Fruit fly (Drosophila melanogaster) whole organism, embryonic: ENCODE measurements around the gene CG4456.

Source experiments
- Atf3 ChIP-seq: fragments of 200-800 bp; sonication (Bioruptor generic); optimal IDR thresholded peaks from 3 replicates; lab custom pipeline; 2016; ENCODE audit warnings: missing biosample characterization, missing genetic modification characterization
- B-H1 ChIP-seq: fragments of 200-800 bp; sonication (Bioruptor generic); IDR thresholded peaks from 3 replicates; pipeline ENCODE4 v1.3.6; 2022; ENCODE audit warnings: missing biosample characterization, missing genetic modification characterization
- CG10267 ChIP-seq: fragments of 200-800 bp; sonication (Bioruptor generic); optimal IDR thresholded peaks from 2 replicates; lab custom pipeline; 2018; ENCODE audit warnings: missing biosample characterization, mild to moderate bottlenecking, missing genetic modification characterization, moderate library complexity
- CG10462 ChIP-seq: fragments of 200-800 bp; sonication (Bioruptor generic); optimal IDR thresholded peaks from 2 replicates; lab custom pipeline; 2016; ENCODE audit warnings: missing biosample characterization, missing genetic modification characterization
- CG11093 ChIP-seq: fragments of 200-800 bp; sonication (Bioruptor generic); IDR thresholded peaks from 3 replicates; pipeline ENCODE4 v1.3.6; 2022; ENCODE audit warnings: missing biosample characterization, missing genetic modification characterization
- CG11247 ChIP-seq: fragments of 200-800 bp; sonication (Bioruptor generic); IDR thresholded peaks from 2 replicates; pipeline ENCODE4 v1.3.6; 2022; ENCODE audit warnings: missing biosample characterization, missing genetic modification characterization
- CG11504 ChIP-seq: fragments of 200-800 bp; sonication (Bioruptor generic); optimal IDR thresholded peaks from 3 replicates; lab custom pipeline; 2019; ENCODE audit warnings: missing biosample characterization, mild to moderate bottlenecking, missing genetic modification characterization, moderate library complexity
- CG12155 ChIP-seq: fragments of 200-800 bp; sonication (Bioruptor generic); optimal IDR thresholded peaks from 3 replicates; lab custom pipeline; 2016; ENCODE audit warnings: missing biosample characterization, missing genetic modification characterization
- CG14710 ChIP-seq: fragments of 200-800 bp; sonication (Bioruptor generic); optimal IDR thresholded peaks from 3 replicates; lab custom pipeline; 2019; ENCODE audit warnings: missing biosample characterization, mild to moderate bottlenecking, missing genetic modification characterization, moderate library complexity
- CG34422 ChIP-seq: fragments of 200-800 bp; sonication (Bioruptor generic); IDR thresholded peaks from 3 replicates; pipeline ENCODE4 v1.3.6; 2022; ENCODE audit warnings: missing biosample characterization, missing genetic modification characterization
- CG42726 ChIP-seq: fragments of 200-800 bp; sonication (Bioruptor generic); IDR thresholded peaks from 2 replicates; pipeline ENCODE4 v1.3.6; 2022; ENCODE audit warnings: missing biosample characterization, missing genetic modification characterization; ENCODE audit not compliant: partially characterized antibody
- CG4854 ChIP-seq: fragments of 200-800 bp; sonication (Bioruptor generic); optimal IDR thresholded peaks from 2 replicates; lab custom pipeline; 2016; ENCODE audit warnings: missing biosample characterization, missing genetic modification characterization, inconsistent platforms
- CG7786 ChIP-seq: fragments of 200-800 bp; sonication (Bioruptor generic); optimal IDR thresholded peaks from 2 replicates; lab custom pipeline; 2016; ENCODE audit warnings: missing biosample characterization, missing genetic modification characterization
- CG7928 ChIP-seq: fragments of 200-800 bp; sonication (Bioruptor generic); optimal IDR thresholded peaks from 2 replicates; lab custom pipeline; 2017; ENCODE audit warnings: missing biosample characterization, mild to moderate bottlenecking, missing genetic modification characterization
- CG9215 ChIP-seq: fragments of 200-800 bp; sonication (Bioruptor generic); IDR thresholded peaks from 2 replicates; pipeline ENCODE4 v1.3.6; 2022; ENCODE audit warnings: missing biosample characterization, missing genetic modification characterization
- CG9437 ChIP-seq: fragments of 200-800 bp; sonication (Bioruptor generic); optimal IDR thresholded peaks from 2 replicates; lab custom pipeline; 2018; ENCODE audit warnings: missing biosample characterization, mild to moderate bottlenecking, missing genetic modification characterization
- CG9727 ChIP-seq: fragments of 200-800 bp; sonication (Bioruptor generic); optimal IDR thresholded peaks from 3 replicates; lab custom pipeline; 2017; ENCODE audit warnings: missing biosample characterization, mild to moderate bottlenecking, missing genetic modification characterization
- CG9932 ChIP-seq: fragments of 200-800 bp; sonication (Bioruptor generic); IDR thresholded peaks from 2 replicates; pipeline ENCODE4 v1.3.6; 2022; ENCODE audit warnings: missing biosample characterization, missing genetic modification characterization
- CHES-1-like ChIP-seq: fragments of 200-800 bp; sonication (Bioruptor generic); optimal IDR thresholded peaks from 2 replicates; lab custom pipeline; 2016; ENCODE audit warnings: missing biosample characterization, missing genetic modification characterization
- Deaf1 ChIP-seq: fragments of 200-800 bp; optimal IDR thresholded peaks from 3 replicates; lab custom pipeline; 2019; ENCODE audit warnings: missing biosample characterization, mild to moderate bottlenecking, missing genetic modification characterization, moderate library complexity
- Dip2 ChIP-seq: fragments of 200-800 bp; sonication (Bioruptor generic); IDR thresholded peaks from 2 replicates; pipeline ENCODE4 v1.3.6; 2022; ENCODE audit warnings: missing biosample characterization, missing genetic modification characterization
- Doc3 ChIP-seq: fragments of 200-800 bp; sonication (Bioruptor generic); IDR thresholded peaks from 3 replicates; pipeline ENCODE4 v1.3.6; 2022; ENCODE audit warnings: missing biosample characterization, missing genetic modification characterization; ENCODE audit not compliant: partially characterized antibody
- H15 ChIP-seq: fragments of 200-800 bp; sonication (Bioruptor generic); IDR thresholded peaks from 3 replicates; pipeline ENCODE4 v1.3.6; 2022; ENCODE audit warnings: missing biosample characterization, missing genetic modification characterization
- Lim3 ChIP-seq: fragments of 200-800 bp; sonication (Bioruptor generic); IDR thresholded peaks from 2 replicates; pipeline ENCODE4 v1.3.6; 2022; ENCODE audit warnings: missing biosample characterization, missing genetic modification characterization
- NC2β ChIP-seq: fragments of 200-800 bp; sonication (Bioruptor generic); optimal IDR thresholded peaks from 2 replicates; lab custom pipeline; 2016; ENCODE audit warnings: missing biosample characterization, missing genetic modification characterization
- Neu2 ChIP-seq: fragments of 200-800 bp; sonication (Bioruptor generic); optimal IDR thresholded peaks from 3 replicates; lab custom pipeline; 2016; ENCODE audit warnings: missing biosample characterization, missing genetic modification characterization, borderline replicate concordance
- NfI ChIP-seq: fragments of 200-800 bp; sonication (Bioruptor generic); optimal IDR thresholded peaks from 3 replicates; lab custom pipeline; 2018; ENCODE audit warnings: missing biosample characterization, mild to moderate bottlenecking, missing genetic modification characterization, moderate library complexity
- Sox102F ChIP-seq: fragments of 200-800 bp; sonication (Bioruptor generic); optimal IDR thresholded peaks from 2 replicates; lab custom pipeline; 2018; ENCODE audit warnings: missing biosample characterization, mild to moderate bottlenecking, missing genetic modification characterization, moderate library complexity
- YL-1 ChIP-seq: fragments of 200-800 bp; sonication (Bioruptor generic); optimal IDR thresholded peaks from 3 replicates; lab custom pipeline; 2017; ENCODE audit warnings: missing biosample characterization, mild to moderate bottlenecking, missing genetic modification characterization
- ac ChIP-seq: fragments of 200-800 bp; sonication (Bioruptor generic); optimal IDR thresholded peaks from 3 replicates; lab custom pipeline; 2017; ENCODE audit warnings: missing biosample characterization, mild to moderate bottlenecking, missing genetic modification characterization
- ato ChIP-seq: fragments of 200-800 bp; sonication (Bioruptor generic); IDR thresholded peaks from 2 replicates; pipeline ENCODE4 v1.3.6; 2022; ENCODE audit warnings: missing biosample characterization, missing genetic modification characterization; ENCODE audit not compliant: partially characterized antibody
- bigmax ChIP-seq: fragments of 200-800 bp; sonication (Bioruptor generic); optimal IDR thresholded peaks from 2 replicates; lab custom pipeline; 2018; ENCODE audit warnings: missing biosample characterization, mild to moderate bottlenecking, missing genetic modification characterization
- btn ChIP-seq: fragments of 200-800 bp; sonication (Bioruptor generic); optimal IDR thresholded peaks from 2 replicates; lab custom pipeline; 2016; ENCODE audit warnings: missing biosample characterization, missing genetic modification characterization
- chinmo ChIP-seq: fragments of 200-800 bp; sonication (Bioruptor generic); IDR thresholded peaks from 4 replicates; pipeline ENCODE4 v1.3.6; 2022; ENCODE audit warnings: missing biosample characterization, missing genetic modification characterization; ENCODE audit not compliant: partially characterized antibody
- croc ChIP-seq: fragments of 200-800 bp; sonication (Bioruptor generic); conservative IDR thresholded peaks from 3 replicates; pipeline ENCODE4 v1.3.6; 2022; ENCODE audit warnings: missing biosample characterization, missing genetic modification characterization
- hbn ChIP-seq: fragments of 200-800 bp; sonication (Bioruptor generic); IDR thresholded peaks from 2 replicates; pipeline ENCODE4 v1.3.6; 2022; ENCODE audit warnings: missing biosample characterization, missing genetic modification characterization; ENCODE audit not compliant: partially characterized antibody
- insv ChIP-seq, 2 experiments: fragments of 200-800 bp; sonication (Bioruptor generic); optimal IDR thresholded peaks; 3 replicates each; lab custom pipeline; 2016 to 2018; ENCODE audit warnings: missing biosample characterization in 2 of 2, missing genetic modification characterization in 2 of 2
- klu ChIP-seq: fragments of 200-800 bp; sonication (Bioruptor generic); IDR thresholded peaks from 2 replicates; pipeline ENCODE4 v1.3.6; 2022; ENCODE audit warnings: missing biosample characterization, missing genetic modification characterization
- mld ChIP-seq: fragments of 200-800 bp; sonication (Bioruptor generic); IDR thresholded peaks from 3 replicates; pipeline ENCODE4 v1.3.6; 2022; ENCODE audit warnings: missing biosample characterization, missing genetic modification characterization; ENCODE audit not compliant: partially characterized antibody
- nerfin-1 ChIP-seq: fragments of 200-800 bp; sonication (Bioruptor generic); optimal IDR thresholded peaks from 3 replicates; lab custom pipeline; 2019; ENCODE audit warnings: missing biosample characterization, mild to moderate bottlenecking, missing genetic modification characterization, moderate library complexity
- oc ChIP-seq: fragments of 200-800 bp; sonication (Bioruptor generic); optimal IDR thresholded peaks from 2 replicates; lab custom pipeline; 2018; ENCODE audit warnings: missing biosample characterization, mild to moderate bottlenecking, missing genetic modification characterization, moderate library complexity
- pan ChIP-seq, 4 experiments: fragments of >200 bp in 3 of 4; fragments of 200-800 bp in 1 of 4; sonication (Bioruptor generic) in 1 of 4; optimal IDR thresholded peaks in 3 of 4; IDR thresholded peaks in 1 of 4; 2 replicates each; pipeline versions ENCODE4 v1.3.6 to Lab custom; 2017 to 2022; ENCODE audit warnings: missing biosample characterization in 2 of 4, missing genetic modification characterization in 2 of 4, mixed read lengths in 1 of 4
- sim ChIP-seq: fragments of 200-800 bp; sonication (Bioruptor generic); IDR thresholded peaks from 2 replicates; pipeline ENCODE4 v1.3.6; 2022; ENCODE audit warnings: missing biosample characterization, missing genetic modification characterization
- sima ChIP-seq: fragments of 200-800 bp; sonication (Bioruptor generic); optimal IDR thresholded peaks from 2 replicates; lab custom pipeline; 2016; ENCODE audit warnings: missing biosample characterization, missing genetic modification characterization
- tap ChIP-seq: fragments of 200-800 bp; optimal IDR thresholded peaks from 3 replicates; lab custom pipeline; 2019; ENCODE audit warnings: missing biosample characterization, mild to moderate bottlenecking, missing genetic modification characterization, moderate library complexity
- tll ChIP-seq, 2 experiments: fragments of 200-800 bp in 1 of 2; fragments of >200 bp in 1 of 2; sonication (Bioruptor generic) in 1 of 2; optimal IDR thresholded peaks; 2 replicates each; lab custom pipeline; 2017 to 2019; ENCODE audit warnings: missing biosample characterization in 2 of 2, missing genetic modification characterization in 2 of 2, mild to moderate bottlenecking in 1 of 2, moderate library complexity in 1 of 2
- ttk ChIP-seq: fragments of 200-800 bp; sonication (Bioruptor generic); IDR thresholded peaks from 2 replicates; pipeline ENCODE4 v2.1.2; 2022; ENCODE audit warnings: missing biosample characterization, missing genetic modification characterization
- tx ChIP-seq: fragments of 200-800 bp; sonication (Bioruptor generic); optimal IDR thresholded peaks from 2 replicates; lab custom pipeline; 2016; ENCODE audit warnings: missing biosample characterization, missing genetic modification characterization

CG4456 gene

DNA sequence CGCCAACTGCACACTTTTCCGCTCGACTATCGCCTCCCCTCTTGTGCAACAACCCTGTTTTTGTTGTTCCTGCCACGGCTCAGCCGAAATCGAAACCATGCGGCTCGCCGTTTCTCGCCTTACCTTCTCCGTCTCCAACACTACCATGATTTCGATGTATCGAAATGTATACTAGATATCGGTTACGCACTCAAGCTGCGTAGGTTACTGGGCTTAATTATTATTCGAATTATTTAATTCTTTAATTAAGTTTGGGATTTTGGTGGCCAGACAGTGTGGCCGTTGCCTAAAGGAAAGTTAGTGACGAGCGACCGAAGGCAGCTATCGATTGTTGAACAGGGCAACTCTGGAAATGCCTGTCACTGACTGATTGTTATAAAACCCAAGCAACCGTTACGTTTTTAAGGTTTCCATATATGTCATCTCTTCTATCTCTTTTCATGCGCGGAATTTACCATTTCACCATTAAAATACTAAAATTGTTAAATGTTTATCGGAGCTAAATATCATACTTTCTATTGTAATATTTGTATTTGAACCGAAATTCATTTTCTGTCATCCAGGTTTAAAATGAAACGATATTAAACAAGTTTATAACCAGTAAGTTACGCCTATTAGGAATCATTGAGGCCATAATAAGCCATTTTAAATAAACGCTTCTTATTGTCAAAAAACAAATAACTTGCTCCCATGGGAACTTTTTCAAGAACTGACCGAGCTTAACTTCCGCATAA lies 29.8 kb downstream of the CG4456 start, which contains the start of gene eIF4E1 (continued):
- peak; percentile 14 for TF ChIP-seq bigmax (GFP tag; lab: Kevin White, UChicago)
- TF ChIP-seq CG11093: no peak
- no peak for TF ChIP-seq CG4854
- no peak for TF ChIP-seq Deaf1 (tag; lab: Kevin White, UChicago)
- TF ChIP-seq CG10462 (GFP tag; lab: Kevin White, UChicago): peak; percentile 75
- TF ChIP-seq oc: no peak
- peak; percentile 57; the same call in 2 of the 3 replicates for TF ChIP-seq CG34422 (GFP tag; lab: Robert Waterston, UW)
- no peak for TF ChIP-seq CHES-1-like (GFP tag; lab: Kevin White, UChicago)
- TF ChIP-seq CG42726 (GFP tag; lab: Robert Waterston, UW): peak; percentile 80
- peak; percentile 57 for TF ChIP-seq hbn
- no peak for TF ChIP-seq B-H1
- TF ChIP-seq CG11504 (tag; lab: Kevin White, UChicago): no peak
- TF ChIP-seq Sox102F: no peak
- peak; percentile 68 for TF ChIP-seq mld (GFP tag; lab: Robert Waterston, UW)
- TF ChIP-seq H15 (GFP tag; lab: Robert Waterston, UW): no peak
- 0 out of 2 replicates have a peak, but pooled peaks have one; percentile 14 for TF ChIP-seq klu
- TF ChIP-seq nerfin-1 (tag; lab: Kevin White, UChicago): no peak
- no peak for TF ChIP-seq pan (optimal IDR thresholded peaks at IDR 0.05; lab: Kevin White, UChicago)
- TF ChIP-seq pan (GFP tag; optimal IDR thresholded peaks at IDR 0.05 in 1 of 2, IDR thresholded peaks at IDR 0.05 in 1 of 2): no peak
- no peak; the same call in 2 of the 3 replicates for TF ChIP-seq Doc3 (GFP tag; lab: Robert Waterston, UW)
- TF ChIP-seq tap (tag; lab: Kevin White, UChicago): no peak
- no peak for TF ChIP-seq Atf3 (GFP tag; lab: Kevin White, UChicago)
- TF ChIP-seq YL-1: peak; percentile 61
- TF ChIP-seq Dip2 (GFP tag; lab: Robert Waterston, UW): no peak
- TF ChIP-seq Lim3 (GFP tag; lab: Robert Waterston, UW): no peak
- no peak for TF ChIP-seq ac (GFP tag; lab: Kevin White, UChicago)
- peak; percentile 71 for TF ChIP-seq CG14710 (tag; lab: Kevin White, UChicago)
- no peak for TF ChIP-seq CG7928 (GFP tag; lab: Kevin White, UChicago)
- no peak for TF ChIP-seq ttk
- no peak for TF ChIP-seq CG9215 (GFP tag; lab: Robert Waterston, UW)
- peak; percentile 20 to 54 for TF ChIP-seq tll (GFP tag; optimal IDR thresholded peaks at IDR 0.05; lab: Kevin White, UChicago)
- TF ChIP-seq CG10267 (tag; lab: Kevin White, UChicago): peak; percentile 65
- peak; percentile 96 for TF ChIP-seq CG9437 (GFP tag; lab: Kevin White, UChicago)
- peak; percentile 27 for TF ChIP-seq NfI
- no peak for TF ChIP-seq sim (GFP tag; lab: Robert Waterston, UW)
- no peak for TF ChIP-seq sima (GFP tag; lab: Kevin White, UChicago)
- no peak for TF ChIP-seq CG7786 (GFP tag; lab: Kevin White, UChicago)
- no peak for TF ChIP-seq tx (GFP tag; lab: Kevin White, UChicago)
- no peak for TF ChIP-seq Neu2 (GFP tag; lab: Kevin White, UChicago)
- peak; percentile 43 for TF ChIP-seq CG11247
- peak; percentile 62 for TF ChIP-seq ato (GFP tag; lab: Robert Waterston, UW)
- TF ChIP-seq btn (GFP tag; lab: Kevin White, UChicago): no peak
- no peak for TF ChIP-seq insv (GFP tag; optimal IDR thresholded peaks at IDR 0.05; lab: Kevin White, UChicago)
- peak; percentile 11 for TF ChIP-seq CG12155 (GFP tag; lab: Kevin White, UChicago)
- TF ChIP-seq chinmo (GFP tag; lab: Robert Waterston, UW): 0 out of 4 replicates have a peak, but pooled peaks have one; percentile 19
- TF ChIP-seq CG9932 (GFP tag; lab: Robert Waterston, UW): peak; percentile 31; the same call in 1 of the 2 replicates
- TF ChIP-seq croc: no peak
- no peak for TF ChIP-seq CG9727
- TF ChIP-seq NC2β: peak; percentile 7
